Fruit fly (Drosophila melanogaster): Measurements from ENCODE around the gene CG6340.

DNA sequence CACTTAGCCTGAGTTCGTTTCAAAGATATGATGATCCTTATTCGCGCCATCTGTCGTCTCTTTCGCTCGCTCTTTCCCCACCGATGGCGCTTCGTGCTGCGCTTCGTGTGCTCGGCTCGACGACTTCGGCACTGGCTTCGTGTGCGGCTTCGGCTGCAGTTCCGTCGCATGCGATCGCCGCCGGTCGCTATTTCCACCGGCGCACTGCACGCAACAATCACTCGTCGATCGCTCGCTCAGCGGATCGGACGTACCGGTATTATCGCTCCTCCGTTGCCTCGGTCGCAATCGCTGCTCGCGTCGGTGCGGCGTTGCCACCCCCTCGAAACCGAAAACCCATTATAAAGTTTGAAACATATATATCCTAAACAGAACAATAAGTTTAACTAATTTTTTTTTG is 16.6 kb downstream of the CG6340 start:
- TF ChIP-seq Clk (GFP tag; optimal IDR thresholded peaks at IDR 0.05) (no peak), kay (GFP tag; ENCODE audit: borderline replicate concordance) (no peak), CG7101 (tag; optimal IDR thresholded peaks at IDR 0.05) (peak; percentile 31), CG12768 (GFP tag; optimal IDR thresholded peaks at IDR 0.05) (peak; percentile 34), bab1 (GFP tag; optimal IDR thresholded peaks at IDR 0.05) (peak; percentile 59), CG33017 (tag; optimal IDR thresholded peaks at IDR 0.05) (no peak), tj (GFP tag; optimal IDR thresholded peaks at IDR 0.05) (peak; percentile 73), ovo (GFP tag; optimal IDR thresholded peaks at IDR 0.05) (no peak), CG5204 (GFP tag; optimal IDR thresholded peaks at IDR 0.05) (no peak), CG1620 (GFP tag; optimal IDR thresholded peaks at IDR 0.05) (peak; percentile 52), Mnt (GFP tag; optimal IDR thresholded peaks at IDR 0.05) (peak; percentile 73)

Data from whole organism, adult.